Worm (Caenorhabditis elegans) whole organism, L4 larva: ENCODE results near the gene str-2.

Source experiments
- R02D3.7 ChIP-seq: fragments of 150-350 bp; sonication (generic microtip); optimal IDR thresholded peaks from 3 replicates; lab custom pipeline; 2014; ENCODE audit warnings: missing biosample characterization, missing genetic modification characterization
- unc-62 ChIP-seq, 3 experiments: fragments of 150-350 bp in 1 of 3; sonication (generic microtip); optimal IDR thresholded peaks in 2 of 3; peaks in 1 of 3; 1 replicate in 1 of 3; 2 replicates in 2 of 3; lab custom pipeline; 2014 to 2017; ENCODE audit warnings: missing biosample characterization in 3 of 3, missing genetic modification characterization in 3 of 3, missing genetic modification reagents in 3 of 3, missing genotype in 1 of 3

The str-2 gene

ce11 chrV:9775734-9776133, 48.3 kb downstream of the str-2 start, which contains the start of gene F46B6.12:
Gene F46B6.12 (minus strand): TSS chrV:9775834.
- TF ChIP-seq R02D3.7 (tag; lab: Kevin White, UChicago) (no peak), unc-62 (GFP tag; optimal IDR thresholded peaks at IDR 0.05 in 1 of 2; lab: Kevin White, UChicago) (peak in 1 of 2 experiments; percentile 38), unc-62 (tag; optimal IDR thresholded peaks at IDR 0.05; lab: Kevin White, UChicago) (no peak)
- TF ChIP-seq, all 104 proteins: peak for 1
